Worm (Caenorhabditis elegans) whole organism, L2 larva: ENCODE measurements around the gene nhr-262.

Experiments used
- C34F6.9 ChIP-seq: fragments of 150-350 bp; optimal IDR thresholded peaks from 2 replicates; lab custom pipeline; 2014; ENCODE audit warnings: missing biosample characterization, missing genetic modification characterization
- F13H6.1 ChIP-seq: sonication (generic microtip); optimal IDR thresholded peaks from 2 replicates; lab custom pipeline; 2016; ENCODE audit warnings: missing genetic modification characterization, missing compliant biosample characterization
- R02D3.7 ChIP-seq: fragments of 150-350 bp; optimal IDR thresholded peaks from 2 replicates; lab custom pipeline; 2014; ENCODE audit warnings: missing biosample characterization, missing genetic modification characterization
- Y55F3AM.14 ChIP-seq: fragments of 200-800 bp; sonication (Bioruptor generic); optimal IDR thresholded peaks from 2 replicates; lab custom pipeline; 2018; ENCODE audit warnings: mild to moderate bottlenecking, missing genetic modification characterization, missing compliant biosample characterization
- ZK546.5 ChIP-seq: sonication (generic microtip); optimal IDR thresholded peaks from 2 replicates; lab custom pipeline; 2017; ENCODE audit warnings: missing biosample characterization, missing genetic modification characterization
- aly-2 ChIP-seq: fragments of 150-350 bp; optimal IDR thresholded peaks from 2 replicates; lab custom pipeline; 2014; ENCODE audit warnings: missing biosample characterization, missing genetic modification characterization
- blmp-1 ChIP-seq: sonication (generic microtip); optimal IDR thresholded peaks from 2 replicates; lab custom pipeline; 2017; ENCODE audit warnings: missing genetic modification characterization, mild to moderate bottlenecking, missing compliant biosample characterization, antibody characterized with exemption, moderate library complexity; ENCODE audit not compliant: insufficient read depth
- ceh-16 ChIP-seq: fragments of 150-350 bp; optimal IDR thresholded peaks from 2 replicates; lab custom pipeline; 2014; ENCODE audit warnings: missing biosample characterization, missing genetic modification characterization
- ceh-82 ChIP-seq: fragments of 150-350 bp; optimal IDR thresholded peaks from 2 replicates; lab custom pipeline; 2014; ENCODE audit warnings: missing biosample characterization, missing genetic modification characterization
- dmd-4 ChIP-seq: sonication (generic microtip); optimal IDR thresholded peaks from 2 replicates; lab custom pipeline; 2017; ENCODE audit warnings: missing biosample characterization, missing genetic modification characterization
- egl-27 ChIP-seq: sonication (generic microtip); optimal IDR thresholded peaks from 3 replicates; lab custom pipeline; 2017; ENCODE audit warnings: missing biosample characterization, missing genetic modification reagents, missing genetic modification characterization
- elt-1 ChIP-seq: fragments of 150-350 bp; optimal IDR thresholded peaks from 2 replicates; lab custom pipeline; 2014; ENCODE audit warnings: missing biosample characterization, missing genetic modification characterization
- elt-3 ChIP-seq: sonication (generic microtip); optimal IDR thresholded peaks from 2 replicates; lab custom pipeline; 2017; ENCODE audit warnings: missing biosample characterization, missing genetic modification characterization
- lin-11 ChIP-seq: fragments of 150-350 bp; sonication (generic microtip); optimal IDR thresholded peaks from 2 replicates; lab custom pipeline; 2014; ENCODE audit warnings: missing biosample characterization, missing genetic modification characterization, inconsistent platforms, mixed read lengths
- lin-13 ChIP-seq: fragments of 150-350 bp; optimal IDR thresholded peaks from 2 replicates; lab custom pipeline; 2014; ENCODE audit warnings: missing biosample characterization, missing genetic modification reagents, missing genetic modification characterization
- lin-39 ChIP-seq: fragments of 150-350 bp; optimal IDR thresholded peaks from 2 replicates; lab custom pipeline; 2014; ENCODE audit warnings: missing biosample characterization, missing genetic modification reagents, missing genetic modification characterization
- lsy-2 ChIP-seq, 2 experiments: fragments of 150-350 bp in 1 of 2; sonication (generic microtip) in 1 of 2; optimal IDR thresholded peaks; 2 replicates each; lab custom pipeline; 2014 to 2017; ENCODE audit warnings: missing biosample characterization in 2 of 2, missing genetic modification characterization in 2 of 2
- mab-5 ChIP-seq: fragments of 150-350 bp; optimal IDR thresholded peaks from 2 replicates; lab custom pipeline; 2014; ENCODE audit warnings: missing biosample characterization, missing genetic modification characterization
- mbf-1 ChIP-seq: sonication (generic microtip); optimal IDR thresholded peaks from 2 replicates; lab custom pipeline; 2017; ENCODE audit warnings: missing biosample characterization, missing genetic modification characterization
- mdl-1 ChIP-seq, 2 experiments: fragments of 150-350 bp in 1 of 2; sonication (generic microtip) in 1 of 2; optimal IDR thresholded peaks; 2 replicates each; lab custom pipeline; 2017; ENCODE audit warnings: missing biosample characterization in 2 of 2, missing genetic modification characterization in 2 of 2
- nhr-10 ChIP-seq: sonication (generic microtip); optimal IDR thresholded peaks from 2 replicates; lab custom pipeline; 2017; ENCODE audit warnings: missing biosample characterization, missing genetic modification characterization
- nhr-11 ChIP-seq: fragments of 150-350 bp; optimal IDR thresholded peaks from 2 replicates; lab custom pipeline; 2014; ENCODE audit warnings: missing biosample characterization, missing genetic modification characterization
- nhr-12 ChIP-seq: fragments of 150-350 bp; optimal IDR thresholded peaks from 2 replicates; lab custom pipeline; 2014; ENCODE audit warnings: missing biosample characterization, missing genetic modification characterization
- nhr-129 ChIP-seq: fragments of 150-350 bp; optimal IDR thresholded peaks from 2 replicates; lab custom pipeline; 2014; ENCODE audit warnings: missing biosample characterization, missing genetic modification characterization
- nhr-23 ChIP-seq: fragments of 150-350 bp; optimal IDR thresholded peaks from 2 replicates; lab custom pipeline; 2014; ENCODE audit warnings: missing biosample characterization, missing genetic modification reagents, missing genetic modification characterization
- nhr-25 ChIP-seq: fragments of 150-350 bp; sonication (generic microtip); optimal IDR thresholded peaks from 3 replicates; lab custom pipeline; 2014; ENCODE audit warnings: missing biosample characterization, missing genetic modification characterization
- nhr-77 ChIP-seq: fragments of 150-350 bp; optimal IDR thresholded peaks from 2 replicates; lab custom pipeline; 2014; ENCODE audit warnings: missing biosample characterization, missing genetic modification characterization
- peb-1 ChIP-seq: fragments of 150-350 bp; optimal IDR thresholded peaks from 2 replicates; lab custom pipeline; 2014; ENCODE audit warnings: missing biosample characterization, missing genetic modification characterization
- skn-1 ChIP-seq: sonication (generic microtip); optimal IDR thresholded peaks from 2 replicates; lab custom pipeline; 2017; ENCODE audit warnings: missing biosample characterization, missing genetic modification characterization
- sma-3 ChIP-seq: sonication (generic microtip); optimal IDR thresholded peaks from 2 replicates; lab custom pipeline; 2016; ENCODE audit warnings: missing genetic modification reagents, missing genetic modification characterization, missing compliant biosample characterization
- unc-39 ChIP-seq: fragments of 150-350 bp; optimal IDR thresholded peaks from 2 replicates; lab custom pipeline; 2014; ENCODE audit warnings: missing biosample characterization, missing genetic modification characterization
- unc-62 ChIP-seq: fragments of 150-350 bp; optimal IDR thresholded peaks from 2 replicates; lab custom pipeline; 2014; ENCODE audit warnings: missing biosample characterization, missing genetic modification reagents, missing genetic modification characterization
- zag-1 ChIP-seq: fragments of 150-350 bp; optimal IDR thresholded peaks from 2 replicates; lab custom pipeline; 2014; ENCODE audit warnings: missing biosample characterization, missing genetic modification characterization
- ztf-1 ChIP-seq: fragments of 200-800 bp; sonication (Bioruptor generic); conservative IDR thresholded peaks from 2 replicates; pipeline ENCODE4 v1.3.6; 2022; ENCODE audit warnings: missing genetic modification characterization, missing compliant biosample characterization
- ztf-11 ChIP-seq: sonication (generic microtip); optimal IDR thresholded peaks from 2 replicates; lab custom pipeline; 2017; ENCODE audit warnings: missing biosample characterization, missing genetic modification characterization
- ztf-4 ChIP-seq: fragments of 150-350 bp; optimal IDR thresholded peaks from 2 replicates; lab custom pipeline; 2014; ENCODE audit warnings: missing biosample characterization, missing genetic modification characterization

The nhr-262 gene

ce11 chrV:16888788-16889325 lies 15.9 kb upstream of the nhr-262 start, which contains the start of the genes ifas-2 and fbxa-44:
Gene ifas-2 (minus strand): TSS chrV:16888888.
Gene fbxa-44 (plus strand): TSS chrV:16889275.
- TF ChIP-seq ztf-11, result no peak
- TF ChIP-seq, all 48 proteins: peak for 0

ce11 chrV:16893440-16893839 lies 11.3 kb upstream of the nhr-262 start, which contains the start of gene F09C6.15:
Gene F09C6.15 (plus strand): TSS chrV:16893740.
- TF ChIP-seq dmd-4 (tag; lab: Kevin White, UChicago), result no peak
- no peak for TF ChIP-seq ztf-1 (GFP tag; lab: Robert Waterston, UW)
- no peak for TF ChIP-seq nhr-25
- TF ChIP-seq nhr-77 (tag; lab: Kevin White, UChicago), result no peak
- no peak for TF ChIP-seq mdl-1 (tag; optimal IDR thresholded peaks at IDR 0.05; lab: Kevin White, UChicago)
- no peak for TF ChIP-seq mbf-1 (tag; lab: Kevin White, UChicago)
- TF ChIP-seq egl-27 (tag; lab: Kevin White, UChicago), result no peak

- TF ChIP-seq egl-27 (tag; lab: Kevin White, UChicago) (no peak), peb-1 (no peak), nhr-23 (no peak), nhr-11 (no peak), elt-1 (tag; lab: Kevin White, UChicago) (no peak), C34F6.9 (tag; lab: Kevin White, UChicago) (no peak), unc-39 (tag; lab: Kevin White, UChicago) (no peak), aly-2 (tag; lab: Kevin White, UChicago) (no peak), F13H6.1 (tag; lab: Kevin White, UChicago) (no peak), lsy-2 (tag; optimal IDR thresholded peaks at IDR 0.05; lab: Kevin White, UChicago) (no peak), mab-5 (no peak), unc-62 (GFP tag; lab: Kevin White, UChicago) (no peak), nhr-25 (no peak), ceh-82 (tag; lab: Kevin White, UChicago) (no peak), ztf-11 (no peak), ZK546.5 (no peak), ztf-4 (tag; lab: Kevin White, UChicago) (no peak)
These were observed 5.4 kb upstream of the nhr-262 start, which contains the start of gene fbxa-45 for ce11 chrV:16899355-16899754. Gene fbxa-45 (minus strand): TSS chrV:16899455.

- TF ChIP-seq lin-39 (tag; lab: Kevin White, UChicago) (no peak), nhr-10 (tag; lab: Kevin White, UChicago) (no peak), nhr-129 (tag; lab: Kevin White, UChicago) (no peak), elt-1 (tag; lab: Kevin White, UChicago) (no peak), elt-3 (tag; lab: Kevin White, UChicago) (no peak), R02D3.7 (tag; lab: Kevin White, UChicago) (no peak), ceh-16 (tag; lab: Kevin White, UChicago) (no peak), skn-1 (tag; lab: Kevin White, UChicago) (no peak), peb-1 (no peak), Y55F3AM.14 (GFP tag; lab: Kevin White, UChicago) (no peak), nhr-77 (tag; lab: Kevin White, UChicago) (no peak), zag-1 (no peak), ztf-1 (GFP tag; lab: Robert Waterston, UW) (no peak), blmp-1 (no peak), lin-11 (tag; lab: Kevin White, UChicago) (no peak), nhr-12 (tag; lab: Kevin White, UChicago) (no peak)
These were observed 2.0 kb upstream of the nhr-262 start, which contains the start of gene srd-68 for ce11 chrV:16902726-16903125. Gene srd-68 (minus strand): TSS chrV:16902826.

ce11 chrV:16909871-16910270 lies 5.2 kb downstream of the nhr-262 start, which contains the start of gene F09C6.16:
Gene F09C6.16 (minus strand): TSS chrV:16909971.
- TF ChIP-seq lin-11 (tag; lab: Kevin White, UChicago) (no peak), skn-1 (tag; lab: Kevin White, UChicago) (no peak), elt-1 (tag; lab: Kevin White, UChicago) (no peak), aly-2 (tag; lab: Kevin White, UChicago) (no peak), nhr-12 (tag; lab: Kevin White, UChicago) (no peak), mdl-1 (tag; optimal IDR thresholded peaks at IDR 0.05; lab: Kevin White, UChicago) (no peak), sma-3 (no peak), nhr-11 (no peak), lin-13 (GFP tag; lab: Kevin White, UChicago) (no peak), F13H6.1 (tag; lab: Kevin White, UChicago) (no peak)
